Worm (Caenorhabditis elegans) whole organism, early embryonic: ENCODE measurements around the gene F38B7.3.

Source experiments
- F13C5.2 ChIP-seq: sonication (generic microtip); optimal IDR thresholded peaks from 2 replicates; lab custom pipeline; 2017; ENCODE audit warnings: mild to moderate bottlenecking, missing genetic modification characterization, inconsistent platforms, missing compliant biosample characterization
- ama-1 ChIP-seq: fragments of 150-350 bp; optimal IDR thresholded peaks from 2 replicates; lab custom pipeline; 2014
- hmg-4 ChIP-seq: fragments of 200-800 bp; sonication (Bioruptor generic); optimal IDR thresholded peaks from 2 replicates; lab custom pipeline; 2018; ENCODE audit warnings: mild to moderate bottlenecking, missing genetic modification characterization, missing compliant biosample characterization
- hnd-1 ChIP-seq: sonication (generic microtip); optimal IDR thresholded peaks from 2 replicates; lab custom pipeline; 2016; ENCODE audit warnings: missing genetic modification characterization, missing compliant biosample characterization
- tbx-11 ChIP-seq: fragments of 200-800 bp; sonication (Bioruptor generic); IDR thresholded peaks from 2 replicates; pipeline ENCODE4 v1.3.6; 2022; ENCODE audit warnings: missing genetic modification characterization, missing compliant biosample characterization

- no peak for TF ChIP-seq hnd-1 (tag; lab: Kevin White, UChicago)
- no peak for TF ChIP-seq ama-1 (lab: Kevin White, UChicago)
- TF ChIP-seq hmg-4 (GFP tag; lab: Kevin White, UChicago), result no peak
- no peak for TF ChIP-seq tbx-11 (GFP tag; lab: Robert Waterston, UW)
- no peak for TF ChIP-seq F13C5.2 (tag; lab: Kevin White, UChicago)
Observed at ce11 chrV:11533365-11533949, 15.4 kb upstream of the F38B7.3 start.
